ENCODE assay signal across 1 fruit fly cellular context in the genomic region with DNA sequence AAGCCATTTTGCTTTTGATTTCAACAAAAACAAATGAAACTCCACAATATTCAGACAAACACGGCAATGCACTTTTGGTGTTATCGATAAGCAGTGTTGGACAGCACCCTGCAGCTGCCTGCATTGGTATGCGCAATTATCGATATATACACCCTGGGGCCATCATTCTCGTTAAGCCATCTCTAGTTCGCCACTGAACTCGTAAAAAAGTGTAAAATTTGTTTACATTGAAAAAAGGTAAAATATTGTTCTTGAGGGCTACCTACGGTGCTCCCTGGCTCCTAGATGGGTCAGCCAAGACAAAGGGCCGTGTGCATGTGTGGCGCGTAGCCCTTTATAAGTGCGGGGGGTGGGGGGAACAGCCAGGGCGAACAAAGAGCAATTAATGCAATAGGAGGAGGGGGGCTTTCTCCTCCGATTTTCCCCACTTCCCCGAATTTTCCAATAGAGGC.
TF ChIP-seq lines count a peak whose summit lies in the region.

CG13603 (minus strand) TSS at position 91 of the 452 bp plus-strand sequence.
CG5902 (plus strand) TSS at position 164 of the 452 bp plus-strand sequence.

TF ChIP-seq in whole organism, embryonic, 481 proteins besides CTCF, POLR2A, EP300 and RAD21 (continued from another document and continues in another):
- TF ChIP-seq crp (GFP tag; optimal IDR thresholded peaks at IDR 0.05; lab: Kevin White, UChicago) = peak in 1 of 2 experiments; percentile 8
- no peak for TF ChIP-seq CG1024 (GFP tag; IDR thresholded peaks at IDR 0.05; lab: Robert Waterston, UW)
- TF ChIP-seq GATAe (GFP tag; conservative IDR thresholded peaks at IDR 0.05; lab: Robert Waterston, UW) = no peak
- no peak for TF ChIP-seq Fer1 (GFP tag; optimal IDR thresholded peaks at IDR 0.05; lab: Kevin White, UChicago)
- peak; percentile 76 for TF ChIP-seq CG1603 (tag; optimal IDR thresholded peaks at IDR 0.05; lab: Kevin White, UChicago)
- no peak for TF ChIP-seq CG15479 (GFP tag; optimal IDR thresholded peaks at IDR 0.05; lab: Kevin White, UChicago)
- peak; percentile 63 for TF ChIP-seq HLH54F (GFP tag; optimal IDR thresholded peaks at IDR 0.05; lab: Kevin White, UChicago)
- 0 out of 3 replicates have a peak, but pooled peaks have one; percentile 15 for TF ChIP-seq tgo (GFP tag; IDR thresholded peaks at IDR 0.05; lab: Robert Waterston, UW)
- peak; percentile 39 for TF ChIP-seq CG12942 (GFP tag; optimal IDR thresholded peaks at IDR 0.05; lab: Kevin White, UChicago)
- TF ChIP-seq HHEX (GFP tag; optimal IDR thresholded peaks at IDR 0.05; lab: Kevin White, UChicago) = no peak
- TF ChIP-seq Hmr (GFP tag; optimal IDR thresholded peaks at IDR 0.05; lab: Kevin White, UChicago) = no peak
- TF ChIP-seq ATbp (GFP tag; optimal IDR thresholded peaks at IDR 0.05; lab: Kevin White, UChicago) = no peak
- TF ChIP-seq repo (GFP tag; optimal IDR thresholded peaks at IDR 0.05; lab: Kevin White, UChicago) = peak; percentile 67
- TF ChIP-seq sens-2 (GFP tag; IDR thresholded peaks at IDR 0.05; lab: Robert Waterston, UW) = no peak
- no peak for TF ChIP-seq Jarid2 (GFP tag; optimal IDR thresholded peaks at IDR 0.05; lab: Kevin White, UChicago)
- peak; percentile 27 for TF ChIP-seq lmd (GFP tag; IDR thresholded peaks at IDR 0.05; lab: Robert Waterston, UW)
- TF ChIP-seq CG14014 (GFP tag; IDR thresholded peaks at IDR 0.05; lab: Robert Waterston, UW) = peak; percentile 13; the same call in 1 of the 2 replicates
- TF ChIP-seq Xbp1 (GFP tag; optimal IDR thresholded peaks at IDR 0.05; lab: Kevin White, UChicago) = peak; percentile 64
- TF ChIP-seq CG6272 (GFP tag; IDR thresholded peaks at IDR 0.05; lab: Robert Waterston, UW) = 0 out of 2 replicates have a peak, but pooled peaks have one; percentile 46
- TF ChIP-seq btn (GFP tag; optimal IDR thresholded peaks at IDR 0.05; lab: Kevin White, UChicago) = no peak
- peak; percentile 91 for TF ChIP-seq stwl (tag; optimal IDR thresholded peaks at IDR 0.05; lab: Kevin White, UChicago)
- peak; percentile 65 for TF ChIP-seq sna (GFP tag; IDR thresholded peaks at IDR 0.05; lab: Robert Waterston, UW; ENCODE audit: partially characterized antibody)
- peak; percentile 100 for TF ChIP-seq sd (tag; optimal IDR thresholded peaks at IDR 0.05; lab: Kevin White, UChicago)
- peak; percentile 36 for TF ChIP-seq CG17359 (tag; optimal IDR thresholded peaks at IDR 0.05; lab: Kevin White, UChicago)
- peak; percentile 4 for TF ChIP-seq gro (GFP tag; optimal IDR thresholded peaks at IDR 0.05; lab: Kevin White, UChicago)
- TF ChIP-seq Fer2 (tag; optimal IDR thresholded peaks at IDR 0.05; lab: Kevin White, UChicago) = no peak
- TF ChIP-seq Doc3 (GFP tag; IDR thresholded peaks at IDR 0.05; lab: Robert Waterston, UW; ENCODE audit: partially characterized antibody) = peak; percentile 66
- TF ChIP-seq Opbp (GFP tag; IDR thresholded peaks at IDR 0.05; lab: Robert Waterston, UW; ENCODE audit: partially characterized antibody) = peak; percentile 88
- no peak for TF ChIP-seq CG17912 (GFP tag; optimal IDR thresholded peaks at IDR 0.05; lab: Kevin White, UChicago)
- 0 out of 3 replicates have a peak, but pooled peaks have one; percentile 3 for TF ChIP-seq sr (GFP tag; IDR thresholded peaks at IDR 0.05; lab: Robert Waterston, UW)
- no peak; the same call in 1 of the 2 replicates for TF ChIP-seq Adf1 (GFP tag; IDR thresholded peaks at IDR 0.05; lab: Robert Waterston, UW)
- TF ChIP-seq bcd (GFP tag; optimal IDR thresholded peaks at IDR 0.05; lab: Kevin White, UChicago) = no peak
- TF ChIP-seq CG42726 (GFP tag; IDR thresholded peaks at IDR 0.05; lab: Robert Waterston, UW; ENCODE audit: partially characterized antibody) = peak; percentile 72; the same call in 1 of the 2 replicates
- TF ChIP-seq CG3838 (GFP tag; optimal IDR thresholded peaks at IDR 0.05; lab: Kevin White, UChicago) = no peak
- peak; percentile 59; the same call in 1 of the 2 replicates for TF ChIP-seq slbo (GFP tag; IDR thresholded peaks at IDR 0.05; lab: Robert Waterston, UW)
- TF ChIP-seq fd102C (GFP tag; optimal IDR thresholded peaks at IDR 0.05; lab: Kevin White, UChicago) = no peak
- TF ChIP-seq CG9727 (GFP tag; optimal IDR thresholded peaks at IDR 0.05; lab: Kevin White, UChicago) = peak; percentile 34
- no peak for TF ChIP-seq CG11093 (GFP tag; IDR thresholded peaks at IDR 0.05; lab: Robert Waterston, UW)
- no peak for TF ChIP-seq CG3065 (GFP tag; optimal IDR thresholded peaks at IDR 0.05; lab: Kevin White, UChicago)
- peak; percentile 69 for TF ChIP-seq phol (tag; optimal IDR thresholded peaks at IDR 0.05; lab: Kevin White, UChicago)
- TF ChIP-seq shn (GFP tag; optimal IDR thresholded peaks at IDR 0.05; lab: Kevin White, UChicago) = peak; percentile 47
- TF ChIP-seq Dp (GFP tag; optimal IDR thresholded peaks at IDR 0.05; lab: Kevin White, UChicago) = peak; percentile 24
- no peak for TF ChIP-seq Atf-2 (GFP tag; optimal IDR thresholded peaks at IDR 0.05; lab: Kevin White, UChicago)
- TF ChIP-seq tio (GFP tag; optimal IDR thresholded peaks at IDR 0.05; lab: Kevin White, UChicago) = no peak
- TF ChIP-seq rib (GFP tag; IDR thresholded peaks at IDR 0.05; lab: Robert Waterston, UW) = no peak
- peak; percentile 25; the same call in 1 of the 2 replicates for TF ChIP-seq E2f2 (GFP tag; IDR thresholded peaks at IDR 0.05; lab: Robert Waterston, UW)
- peak; percentile 48; the same call in 1 of the 2 replicates for TF ChIP-seq HLH3B (GFP tag; IDR thresholded peaks at IDR 0.05; lab: Robert Waterston, UW)
- no peak for TF ChIP-seq cato (GFP tag; optimal IDR thresholded peaks at IDR 0.05; lab: Kevin White, UChicago; ENCODE audit: borderline replicate concordance)
- no peak for TF ChIP-seq Atf3 (GFP tag; optimal IDR thresholded peaks at IDR 0.05; lab: Kevin White, UChicago)
- no peak for TF ChIP-seq p53 (GFP tag; optimal IDR thresholded peaks at IDR 0.05; lab: Kevin White, UChicago)
- no peak for TF ChIP-seq gsb (GFP tag; IDR thresholded peaks at IDR 0.05; lab: Robert Waterston, UW)
- peak; percentile 63; the same call in 1 of the 2 replicates for TF ChIP-seq nerfin-2 (GFP tag; IDR thresholded peaks at IDR 0.05; lab: Robert Waterston, UW; ENCODE audit: partially characterized antibody)
- no peak for TF ChIP-seq twi (tag; optimal IDR thresholded peaks at IDR 0.05; lab: Kevin White, UChicago)
- TF ChIP-seq pzg (GFP tag; optimal IDR thresholded peaks at IDR 0.05; lab: Kevin White, UChicago) = peak; percentile 86
- TF ChIP-seq wek (GFP tag; optimal IDR thresholded peaks at IDR 0.05; lab: Kevin White, UChicago) = no peak
- TF ChIP-seq Bteb2 (GFP tag; optimal IDR thresholded peaks at IDR 0.05; lab: Kevin White, UChicago) = peak; percentile 29
- peak; percentile 60 for TF ChIP-seq ind (GFP tag; optimal IDR thresholded peaks at IDR 0.05; lab: Kevin White, UChicago)
- TF ChIP-seq CG1832 (GFP tag; optimal IDR thresholded peaks at IDR 0.05; lab: Kevin White, UChicago) = no peak
- TF ChIP-seq pfk (GFP tag; optimal IDR thresholded peaks at IDR 0.05; lab: Kevin White, UChicago) = no peak
- TF ChIP-seq Myb (GFP tag; optimal IDR thresholded peaks at IDR 0.05; lab: Kevin White, UChicago) = peak; percentile 47
- TF ChIP-seq Max (GFP tag; optimal IDR thresholded peaks at IDR 0.05; lab: Kevin White, UChicago) = no peak
- TF ChIP-seq CG10654 (GFP tag; optimal IDR thresholded peaks at IDR 0.05; lab: Kevin White, UChicago) = peak; percentile 16
- TF ChIP-seq ems (GFP tag; optimal IDR thresholded peaks at IDR 0.05; lab: Kevin White, UChicago) = peak; percentile 41
- no peak for TF ChIP-seq Oaz (GFP tag; IDR thresholded peaks at IDR 0.05; lab: Robert Waterston, UW)
- no peak for TF ChIP-seq Dip2 (GFP tag; IDR thresholded peaks at IDR 0.05; lab: Robert Waterston, UW)
- no peak for TF ChIP-seq CG11560 (tag; IDR thresholded peaks at IDR 0.05; lab: Robert Waterston, UW)
- no peak for TF ChIP-seq CG2678 (tag; optimal IDR thresholded peaks at IDR 0.05; lab: Kevin White, UChicago)
- TF ChIP-seq CG6689 (GFP tag; IDR thresholded peaks at IDR 0.05; lab: Robert Waterston, UW) = no peak
- TF ChIP-seq jing (GFP tag; optimal IDR thresholded peaks at IDR 0.05; lab: Kevin White, UChicago) = no peak
- TF ChIP-seq CG17612 (GFP tag; IDR thresholded peaks at IDR 0.05; lab: Robert Waterston, UW) = no peak
- TF ChIP-seq CG16815 (GFP tag; optimal IDR thresholded peaks at IDR 0.05; lab: Kevin White, UChicago) = no peak
- TF ChIP-seq vfl (GFP tag; optimal IDR thresholded peaks at IDR 0.05; lab: Kevin White, UChicago) = peak; percentile 52
- no peak for TF ChIP-seq usp (GFP tag; optimal IDR thresholded peaks at IDR 0.05; lab: Kevin White, UChicago)
- no peak for TF ChIP-seq slp2 (GFP tag; optimal IDR thresholded peaks at IDR 0.05; lab: Kevin White, UChicago)
- no peak for TF ChIP-seq pita (GFP tag; optimal IDR thresholded peaks at IDR 0.05; lab: Kevin White, UChicago)
- TF ChIP-seq gcm2 (GFP tag; optimal IDR thresholded peaks at IDR 0.05; lab: Kevin White, UChicago) = peak; percentile 61
- TF ChIP-seq CG17385 (GFP tag; optimal IDR thresholded peaks at IDR 0.05; lab: Kevin White, UChicago) = no peak
- peak; percentile 65; the same call in 1 of the 2 replicates for TF ChIP-seq vvl (GFP tag; IDR thresholded peaks at IDR 0.05; lab: Robert Waterston, UW)
- peak; percentile 67 for TF ChIP-seq CG3847 (GFP tag; IDR thresholded peaks at IDR 0.05; lab: Robert Waterston, UW)
- no peak for TF ChIP-seq wor (GFP tag; IDR thresholded peaks at IDR 0.05; lab: Robert Waterston, UW)
- no peak for TF ChIP-seq Lim3 (GFP tag; IDR thresholded peaks at IDR 0.05; lab: Robert Waterston, UW)
- TF ChIP-seq salm (tag; optimal IDR thresholded peaks at IDR 0.05; lab: Kevin White, UChicago) = no peak
- no peak for TF ChIP-seq pros (GFP tag; optimal IDR thresholded peaks at IDR 0.05; lab: Kevin White, UChicago)
- peak; percentile 67 for TF ChIP-seq CG14710 (tag; optimal IDR thresholded peaks at IDR 0.05; lab: Kevin White, UChicago)
- TF ChIP-seq Med (GFP tag; lab: Kevin White, UChicago) = peak; percentile 91
- TF ChIP-seq Asciz (GFP tag; optimal IDR thresholded peaks at IDR 0.05; lab: Kevin White, UChicago) = no peak
- no peak for TF ChIP-seq E2f1 (GFP tag; IDR thresholded peaks at IDR 0.05; lab: Robert Waterston, UW)
- no peak for TF ChIP-seq CG11695 (GFP tag; IDR thresholded peaks at IDR 0.05; lab: Robert Waterston, UW)
- no peak for TF ChIP-seq Eip74EF (GFP tag; optimal IDR thresholded peaks at IDR 0.05; lab: Kevin White, UChicago)
- peak; percentile 34 for TF ChIP-seq trem (tag; optimal IDR thresholded peaks at IDR 0.05; lab: Kevin White, UChicago)
- no peak for TF ChIP-seq CG11504 (tag; optimal IDR thresholded peaks at IDR 0.05; lab: Kevin White, UChicago)
- peak; percentile 60 for TF ChIP-seq CG4282 (GFP tag; optimal IDR thresholded peaks at IDR 0.05; lab: Kevin White, UChicago)
- TF ChIP-seq cwo (GFP tag; optimal IDR thresholded peaks at IDR 0.05; lab: Kevin White, UChicago) = no peak
- TF ChIP-seq CG9932 (GFP tag; IDR thresholded peaks at IDR 0.05; lab: Robert Waterston, UW) = peak; percentile 76
- TF ChIP-seq CG3726 (GFP tag; IDR thresholded peaks at IDR 0.05; lab: Robert Waterston, UW) = no peak
- no peak for TF ChIP-seq CG7372 (GFP tag; IDR thresholded peaks at IDR 0.05; lab: Robert Waterston, UW)
- peak; percentile 59 for TF ChIP-seq CG11398 (GFP tag; optimal IDR thresholded peaks at IDR 0.05; lab: Kevin White, UChicago)
- TF ChIP-seq eyg (GFP tag; optimal IDR thresholded peaks at IDR 0.05; lab: Kevin White, UChicago) = no peak
- no peak for TF ChIP-seq Hmx (GFP tag; optimal IDR thresholded peaks at IDR 0.05; lab: Kevin White, UChicago)
- TF ChIP-seq CG32767 (GFP tag; IDR thresholded peaks at IDR 0.05; lab: Robert Waterston, UW) = peak; percentile 36; the same call in 1 of the 2 replicates
- no peak for TF ChIP-seq ash1 (GFP tag; optimal IDR thresholded peaks at IDR 0.05; lab: Kevin White, UChicago)
- TF ChIP-seq CG5180 (GFP tag; optimal IDR thresholded peaks at IDR 0.05; lab: Kevin White, UChicago) = no peak
- TF ChIP-seq Abd-B (GFP tag; optimal IDR thresholded peaks at IDR 0.05; lab: Kevin White, UChicago) = peak; percentile 61
- no peak for TF ChIP-seq ase (GFP tag; IDR thresholded peaks at IDR 0.05; lab: Robert Waterston, UW)
- no peak for TF ChIP-seq ham (GFP tag; IDR thresholded peaks at IDR 0.05; lab: Robert Waterston, UW)
- no peak for TF ChIP-seq CG31224 (GFP tag; IDR thresholded peaks at IDR 0.05; lab: Robert Waterston, UW)
- no peak for TF ChIP-seq disco-r (GFP tag; optimal IDR thresholded peaks at IDR 0.05; lab: Kevin White, UChicago)
- TF ChIP-seq CG14667 (GFP tag; IDR thresholded peaks at IDR 0.05; lab: Robert Waterston, UW) = no peak
- peak; percentile 80 for TF ChIP-seq CG12659 (GFP tag; optimal IDR thresholded peaks at IDR 0.05; lab: Kevin White, UChicago)
- TF ChIP-seq cas (GFP tag; IDR thresholded peaks at IDR 0.05; lab: Robert Waterston, UW) = no peak
- TF ChIP-seq D19A (tag; optimal IDR thresholded peaks at IDR 0.05; lab: Kevin White, UChicago) = no peak
- TF ChIP-seq Kr (GFP tag; optimal IDR thresholded peaks at IDR 0.05; lab: Kevin White, UChicago) = no peak
- no peak for TF ChIP-seq D19B (GFP tag; optimal IDR thresholded peaks at IDR 0.05; lab: Kevin White, UChicago)
- no peak for TF ChIP-seq tup (GFP tag; optimal IDR thresholded peaks at IDR 0.05; lab: Kevin White, UChicago)
- 0 out of 2 replicates have a peak, but pooled peaks have one; percentile 48 for TF ChIP-seq sob (GFP tag; IDR thresholded peaks at IDR 0.05; lab: Robert Waterston, UW)
- TF ChIP-seq CG43689 (GFP tag; IDR thresholded peaks at IDR 0.05; lab: Robert Waterston, UW) = no peak
- TF ChIP-seq CG4424 (GFP tag; optimal IDR thresholded peaks at IDR 0.05; lab: Kevin White, UChicago) = peak; percentile 57
- peak; percentile 95 for TF ChIP-seq MESR4 (GFP tag; optimal IDR thresholded peaks at IDR 0.05; lab: Kevin White, UChicago)
- 0 out of 3 replicates have a peak, but pooled peaks have one; percentile 9 for TF ChIP-seq gce (GFP tag; IDR thresholded peaks at IDR 0.05; lab: Robert Waterston, UW)
- no peak for TF ChIP-seq kah (GFP tag; optimal IDR thresholded peaks at IDR 0.05; lab: Kevin White, UChicago)
- TF ChIP-seq Vsx1 (GFP tag; optimal IDR thresholded peaks at IDR 0.05; lab: Kevin White, UChicago) = peak; percentile 82
- no peak for TF ChIP-seq dan (GFP tag; IDR thresholded peaks at IDR 0.05; lab: Robert Waterston, UW)
- TF ChIP-seq NFAT (GFP tag; IDR thresholded peaks at IDR 0.05; lab: Robert Waterston, UW) = 0 out of 2 replicates have a peak, but pooled peaks have one; percentile 54
- peak; percentile 98 for TF ChIP-seq Sry-δ (GFP tag; optimal IDR thresholded peaks at IDR 0.05; lab: Kevin White, UChicago)
- no peak; the same call in 1 of the 2 replicates for TF ChIP-seq CG32772 (GFP tag; IDR thresholded peaks at IDR 0.05; lab: Robert Waterston, UW)
- TF ChIP-seq Rx (GFP tag; IDR thresholded peaks at IDR 0.05; lab: Robert Waterston, UW) = no peak
- no peak for TF ChIP-seq Nf-YA (GFP tag; IDR thresholded peaks at IDR 0.05; lab: Robert Waterston, UW)
